Fruit fly (Drosophila melanogaster): ENCODE data around the gene RpL8.
A peak's percentile ranks its signal among the peaks of the same experiment; 100 is the strongest.

DNA sequence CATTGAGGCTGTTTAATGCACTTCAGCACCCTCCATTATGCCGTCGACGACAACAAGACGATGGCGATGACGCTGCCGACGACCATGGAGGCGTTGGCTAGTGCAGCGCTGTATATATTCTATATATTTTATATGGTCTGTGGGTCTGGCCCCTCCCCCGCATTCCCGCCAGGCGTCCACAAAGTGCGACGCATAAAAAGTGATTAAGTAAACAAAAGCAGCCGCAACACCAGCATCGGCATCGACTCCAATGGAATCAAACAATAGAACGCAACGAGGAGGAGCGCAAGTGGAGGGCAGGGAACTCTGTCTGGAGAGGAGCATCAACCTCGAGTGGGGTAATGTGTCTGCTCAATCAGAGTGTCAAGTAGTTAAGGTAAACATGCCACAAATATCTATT, 19.0 kb upstream of the RpL8 start:
- TF ChIP-seq psq (optimal IDR thresholded peaks at IDR 0.05) (no peak), Dll (optimal IDR thresholded peaks at IDR 0.05) (no peak), EcR (GFP tag; optimal IDR thresholded peaks at IDR 0.05) (peak in 1 of 2 experiments; percentile 80)
